Worm (Caenorhabditis elegans) whole organism, L3 larva: Measurements from ENCODE around the gene unc-93.

Experiments
- ZK546.5 ChIP-seq: sonication (generic microtip); optimal IDR thresholded peaks from 2 replicates; lab custom pipeline; 2017; ENCODE audit warnings: missing biosample characterization, missing genetic modification characterization
- ceh-82 ChIP-seq: fragments of 150-350 bp; optimal IDR thresholded peaks from 2 replicates; lab custom pipeline; 2014; ENCODE audit warnings: missing biosample characterization, missing genetic modification characterization
- elt-2 ChIP-seq: sonication (generic microtip); optimal IDR thresholded peaks from 2 replicates; lab custom pipeline; 2016; ENCODE audit warnings: missing genetic modification reagents, mild to moderate bottlenecking, missing genetic modification characterization, missing compliant biosample characterization
- elt-3 ChIP-seq, 3 experiments: fragments of 150-350 bp in 1 of 3; sonication (generic microtip) in 2 of 3; optimal IDR thresholded peaks; 2 replicates in 2 of 3; 4 replicates in 1 of 3; lab custom pipeline; 2014 to 2017; ENCODE audit warnings: missing biosample characterization in 3 of 3, missing genetic modification characterization in 3 of 3
- fkh-10 ChIP-seq: sonication (generic microtip); optimal IDR thresholded peaks from 2 replicates; lab custom pipeline; 2017; ENCODE audit warnings: missing biosample characterization, missing genetic modification reagents, missing genetic modification characterization
- nfya-1 ChIP-seq: sonication (generic microtip); optimal IDR thresholded peaks from 2 replicates; lab custom pipeline; 2017; ENCODE audit warnings: missing genetic modification characterization, mild to moderate bottlenecking, missing compliant biosample characterization, antibody characterized with exemption, moderate library complexity; ENCODE audit not compliant: insufficient read depth
- nhr-12 ChIP-seq: fragments of 150-350 bp; optimal IDR thresholded peaks from 2 replicates; lab custom pipeline; 2014; ENCODE audit warnings: missing biosample characterization, missing genetic modification characterization
- nhr-237 ChIP-seq: fragments of 150-350 bp; optimal IDR thresholded peaks from 2 replicates; lab custom pipeline; 2014; ENCODE audit warnings: missing biosample characterization, missing genetic modification characterization
- skn-1 ChIP-seq: fragments of 150-350 bp; optimal IDR thresholded peaks from 2 replicates; lab custom pipeline; 2014; ENCODE audit warnings: missing biosample characterization, missing genetic modification characterization
- ztf-11 ChIP-seq: fragments of 150-350 bp; optimal IDR thresholded peaks from 2 replicates; lab custom pipeline; 2014; ENCODE audit warnings: missing biosample characterization, missing genetic modification characterization
- ztf-4 ChIP-seq: fragments of 150-350 bp; optimal IDR thresholded peaks from 2 replicates; lab custom pipeline; 2014; ENCODE audit warnings: missing biosample characterization, missing genetic modification characterization

ce11 chrIII:3652427-3652826 lies 8.3 kb downstream of the unc-93 start:
- TF ChIP-seq ceh-82 (tag; lab: Kevin White, UChicago), result no peak
- no peak for TF ChIP-seq nhr-237 (tag; lab: Kevin White, UChicago)
- TF ChIP-seq nhr-12 (tag; lab: Kevin White, UChicago), result no peak
- no peak for TF ChIP-seq skn-1 (tag; lab: Kevin White, UChicago)
- no peak for TF ChIP-seq ztf-11 (tag; lab: Kevin White, UChicago)
- TF ChIP-seq elt-2 (tag; lab: Kevin White, UChicago), result no peak
- TF ChIP-seq nfya-1 (tag; lab: Kevin White, UChicago), result no peak
- TF ChIP-seq ZK546.5 (tag; lab: Kevin White, UChicago), result no peak
- no peak for TF ChIP-seq ztf-4 (tag; lab: Kevin White, UChicago)
- TF ChIP-seq fkh-10 (GFP tag; lab: Kevin White, UChicago), result no peak
- TF ChIP-seq elt-3 (tag; optimal IDR thresholded peaks at IDR 0.05; lab: Kevin White, UChicago), result no peak
